Fruit fly (Drosophila melanogaster): ENCODE data around the gene CG6171.

- TF ChIP-seq lz (GFP tag; optimal IDR thresholded peaks at IDR 0.05): no peak
- no peak for TF ChIP-seq CG6808 (GFP tag; optimal IDR thresholded peaks at IDR 0.05)
- no peak for TF ChIP-seq fd85E (GFP tag; optimal IDR thresholded peaks at IDR 0.05)
- TF ChIP-seq CG6163 (GFP tag; IDR thresholded peaks at IDR 0.05): no peak
- no peak for TF ChIP-seq OdsH (GFP tag; optimal IDR thresholded peaks at IDR 0.05)
- TF ChIP-seq CG7368 (GFP tag; optimal IDR thresholded peaks at IDR 0.05): no peak
- TF ChIP-seq Ets96B (tag; optimal IDR thresholded peaks at IDR 0.05): no peak
- TF ChIP-seq cyc (GFP tag; optimal IDR thresholded peaks at IDR 0.05): no peak
- TF ChIP-seq Blimp-1 (GFP tag; optimal IDR thresholded peaks at IDR 0.05): no peak
- no peak for TF ChIP-seq CG11902 (GFP tag; optimal IDR thresholded peaks at IDR 0.05)
- no peak for TF ChIP-seq Hr39 (GFP tag; optimal IDR thresholded peaks at IDR 0.05)
Observed at dm6 chr3R:15320747-15321085, 42.9 kb downstream of the CG6171 start, which contains the start of gene ear.
